Worm (Caenorhabditis elegans) whole organism, midembryonic: ENCODE results near the gene set-25.

Experiments
- T22C8.4 ChIP-seq: fragments of 200-800 bp; sonication (Bioruptor generic); IDR thresholded peaks from 2 replicates; pipeline ENCODE4 v1.3.6; 2022; ENCODE audit warnings: missing genetic modification characterization, missing compliant biosample characterization
- cog-1 ChIP-seq: sonication (generic microtip); optimal IDR thresholded peaks from 2 replicates; lab custom pipeline; 2016; ENCODE audit warnings: missing genetic modification characterization, missing compliant biosample characterization
- flt-1 ChIP-seq: fragments of 200-800 bp; sonication (Bioruptor generic); IDR thresholded peaks from 2 replicates; pipeline ENCODE4 v1.3.6; 2022; ENCODE audit warnings: missing genetic modification characterization, missing compliant biosample characterization
- klf-2 ChIP-seq: fragments of 200-800 bp; sonication (Bioruptor generic); conservative IDR thresholded peaks from 2 replicates; pipeline ENCODE4 v1.3.6; 2022; ENCODE audit warnings: missing genetic modification reagents, missing genetic modification characterization, missing compliant biosample characterization
- med-1 ChIP-seq: sonication (generic microtip); optimal IDR thresholded peaks from 2 replicates; lab custom pipeline; 2017; ENCODE audit warnings: missing genetic modification characterization, mild to moderate bottlenecking, missing compliant biosample characterization, antibody characterized with exemption, missing genetic modification reagents; ENCODE audit not compliant: insufficient read depth
- ref-1 ChIP-seq: fragments of 200-800 bp; sonication (Bioruptor generic); conservative IDR thresholded peaks from 2 replicates; pipeline ENCODE4 v1.3.6; 2022; ENCODE audit warnings: missing genetic modification reagents, missing genetic modification characterization, missing compliant biosample characterization
- tab-1 ChIP-seq: fragments of 200-800 bp; sonication (Bioruptor generic); IDR thresholded peaks from 2 replicates; pipeline ENCODE4 v1.3.6; 2022; ENCODE audit warnings: missing genetic modification characterization, missing compliant biosample characterization
- ztf-29 ChIP-seq: fragments of 200-800 bp; sonication (Bioruptor generic); IDR thresholded peaks from 2 replicates; pipeline ENCODE4 v1.3.6; 2022; ENCODE audit warnings: missing genetic modification reagents, missing genetic modification characterization, missing compliant biosample characterization

- TF ChIP-seq T22C8.4 (no peak), klf-2 (GFP tag; lab: Robert Waterston, UW) (no peak), med-1 (GFP tag; lab: Kevin White, UChicago) (no peak), cog-1 (tag; lab: Kevin White, UChicago) (no peak), flt-1 (no peak), ref-1 (no peak), ztf-29 (no peak), tab-1 (no peak)
Observed at ce11 chrIII:13265566-13265965, 27.3 kb downstream of the set-25 start, which contains the start of gene F56A8.5.
